Worm (Caenorhabditis elegans) whole organism, midembryonic: ENCODE results near the gene gnrr-2.
A peak's percentile ranks its signal among the peaks of the same experiment; 100 is the strongest.

Experiments used
- T22C8.4 ChIP-seq: fragments of 200-800 bp; sonication (Bioruptor generic); IDR thresholded peaks from 2 replicates; pipeline ENCODE4 v1.3.6; 2022; ENCODE audit warnings: missing genetic modification characterization, missing compliant biosample characterization
- cog-1 ChIP-seq: sonication (generic microtip); optimal IDR thresholded peaks from 2 replicates; lab custom pipeline; 2016; ENCODE audit warnings: missing genetic modification characterization, missing compliant biosample characterization
- flt-1 ChIP-seq: fragments of 200-800 bp; sonication (Bioruptor generic); IDR thresholded peaks from 2 replicates; pipeline ENCODE4 v1.3.6; 2022; ENCODE audit warnings: missing genetic modification characterization, missing compliant biosample characterization
- klf-2 ChIP-seq: fragments of 200-800 bp; sonication (Bioruptor generic); conservative IDR thresholded peaks from 2 replicates; pipeline ENCODE4 v1.3.6; 2022; ENCODE audit warnings: missing genetic modification reagents, missing genetic modification characterization, missing compliant biosample characterization
- med-1 ChIP-seq: sonication (generic microtip); optimal IDR thresholded peaks from 2 replicates; lab custom pipeline; 2017; ENCODE audit warnings: missing genetic modification characterization, mild to moderate bottlenecking, missing compliant biosample characterization, antibody characterized with exemption, missing genetic modification reagents; ENCODE audit not compliant: insufficient read depth
- ref-1 ChIP-seq: fragments of 200-800 bp; sonication (Bioruptor generic); conservative IDR thresholded peaks from 2 replicates; pipeline ENCODE4 v1.3.6; 2022; ENCODE audit warnings: missing genetic modification reagents, missing genetic modification characterization, missing compliant biosample characterization
- tab-1 ChIP-seq: fragments of 200-800 bp; sonication (Bioruptor generic); IDR thresholded peaks from 2 replicates; pipeline ENCODE4 v1.3.6; 2022; ENCODE audit warnings: missing genetic modification characterization, missing compliant biosample characterization
- ztf-23 ChIP-seq: fragments of 200-800 bp; sonication (Bioruptor generic); IDR thresholded peaks from 2 replicates; pipeline ENCODE4 v1.3.6; 2022; ENCODE audit warnings: missing genetic modification reagents, missing genetic modification characterization, missing compliant biosample characterization
- ztf-29 ChIP-seq: fragments of 200-800 bp; sonication (Bioruptor generic); IDR thresholded peaks from 2 replicates; pipeline ENCODE4 v1.3.6; 2022; ENCODE audit warnings: missing genetic modification reagents, missing genetic modification characterization, missing compliant biosample characterization

The gnrr-2 gene

ce11 chrV:14432259-14432658 lies 23.4 kb downstream of the gnrr-2 start, which contains the start of gene egl-1:
egl-1 (minus strand) TSS chrV:14432359.
- no peak for TF ChIP-seq klf-2 (GFP tag; lab: Robert Waterston, UW)

ce11 chrV:14433584-14433983 lies 24.7 kb downstream of the gnrr-2 start:
- TF ChIP-seq flt-1 (GFP tag; lab: Robert Waterston, UW) (no peak), cog-1 (tag; lab: Kevin White, UChicago) (no peak)

ce11 chrV:14436195-14436594 lies 27.3 kb downstream of the gnrr-2 start:
- TF ChIP-seq flt-1 (GFP tag; lab: Robert Waterston, UW), result no peak
- no peak for TF ChIP-seq klf-2 (GFP tag; lab: Robert Waterston, UW)

ce11 chrV:14437355-14437754 lies 28.5 kb downstream of the gnrr-2 start:
- no peak for TF ChIP-seq flt-1 (GFP tag; lab: Robert Waterston, UW)
- no peak for TF ChIP-seq T22C8.4 (GFP tag; lab: Robert Waterston, UW)
- no peak for TF ChIP-seq ztf-29 (GFP tag; lab: Robert Waterston, UW)
- TF ChIP-seq tab-1 (GFP tag; lab: Robert Waterston, UW), result no peak
- TF ChIP-seq cog-1 (tag; lab: Kevin White, UChicago), result no peak
- TF ChIP-seq med-1 (GFP tag; lab: Kevin White, UChicago), result no peak

ce11 chrV:14438099-14438739 lies 29.3 kb downstream of the gnrr-2 start:
- no peak for TF ChIP-seq ref-1 (GFP tag; lab: Robert Waterston, UW)
- TF ChIP-seq T22C8.4 (GFP tag; lab: Robert Waterston, UW), result no peak
- TF ChIP-seq ztf-29 (GFP tag; lab: Robert Waterston, UW), result no peak
- TF ChIP-seq cog-1 (tag; lab: Kevin White, UChicago), result no peak
- TF ChIP-seq ztf-23 (GFP tag; lab: Robert Waterston, UW), result no peak
- TF ChIP-seq tab-1 (GFP tag; lab: Robert Waterston, UW), result no peak
- no peak for TF ChIP-seq klf-2 (GFP tag; lab: Robert Waterston, UW)
- TF ChIP-seq flt-1 (GFP tag; lab: Robert Waterston, UW), result no peak
- TF ChIP-seq med-1 (GFP tag; lab: Kevin White, UChicago), result no peak

- TF ChIP-seq med-1 (GFP tag; lab: Kevin White, UChicago) (no peak), T22C8.4 (GFP tag; lab: Robert Waterston, UW) (no peak), ref-1 (GFP tag; lab: Robert Waterston, UW) (no peak), ztf-29 (GFP tag; lab: Robert Waterston, UW) (no peak), flt-1 (GFP tag; lab: Robert Waterston, UW) (no peak), tab-1 (GFP tag; lab: Robert Waterston, UW) (no peak), ztf-23 (GFP tag; lab: Robert Waterston, UW) (no peak), cog-1 (tag; lab: Kevin White, UChicago) (no peak), klf-2 (GFP tag; lab: Robert Waterston, UW) (no peak)
Observed at ce11 chrV:14439236-14439635, 30.4 kb downstream of the gnrr-2 start.

ce11 chrV:14440841-14441240 lies 32.0 kb downstream of the gnrr-2 start, which contains the start of gene F23B12.4:
F23B12.4 (plus strand) TSS chrV:14441141.
- TF ChIP-seq ztf-29 (GFP tag; lab: Robert Waterston, UW), result no peak
- no peak for TF ChIP-seq T22C8.4 (GFP tag; lab: Robert Waterston, UW)
- TF ChIP-seq med-1 (GFP tag; lab: Kevin White, UChicago), result no peak
- no peak for TF ChIP-seq cog-1 (tag; lab: Kevin White, UChicago)
- no peak for TF ChIP-seq ztf-23 (GFP tag; lab: Robert Waterston, UW)
- no peak for TF ChIP-seq flt-1 (GFP tag; lab: Robert Waterston, UW)
- TF ChIP-seq tab-1 (GFP tag; lab: Robert Waterston, UW), result no peak
- TF ChIP-seq ref-1 (GFP tag; lab: Robert Waterston, UW), result no peak
- TF ChIP-seq klf-2 (GFP tag; lab: Robert Waterston, UW), result no peak

- 0 out of 2 replicates have a peak, but pooled peaks have one; percentile 14 for TF ChIP-seq tab-1 (GFP tag; lab: Robert Waterston, UW)
- peak; percentile 63 for TF ChIP-seq ztf-23 (GFP tag; lab: Robert Waterston, UW)
Observed at ce11 chrV:14443471-14444015, 34.7 kb downstream of the gnrr-2 start.

- TF ChIP-seq ztf-23 (GFP tag; lab: Robert Waterston, UW) (no peak), flt-1 (GFP tag; lab: Robert Waterston, UW) (no peak), cog-1 (tag; lab: Kevin White, UChicago) (no peak), med-1 (GFP tag; lab: Kevin White, UChicago) (no peak), tab-1 (GFP tag; lab: Robert Waterston, UW) (no peak), T22C8.4 (GFP tag; lab: Robert Waterston, UW) (no peak), ref-1 (GFP tag; lab: Robert Waterston, UW) (no peak)
Observed at ce11 chrV:14446453-14446852, 37.6 kb downstream of the gnrr-2 start.

ce11 chrV:14447240-14447763 lies 38.4 kb downstream of the gnrr-2 start, which contains the start of the genes dlat-1 and fntb-1:
dlat-1 (minus strand) TSS chrV:14447290.
fntb-1 (plus strand) TSS chrV:14447651.
- no peak for TF ChIP-seq ztf-23 (GFP tag; lab: Robert Waterston, UW)
- no peak for TF ChIP-seq ref-1 (GFP tag; lab: Robert Waterston, UW)
- no peak for TF ChIP-seq ztf-29 (GFP tag; lab: Robert Waterston, UW)
- no peak for TF ChIP-seq med-1 (GFP tag; lab: Kevin White, UChicago)
- no peak for TF ChIP-seq cog-1 (tag; lab: Kevin White, UChicago)
- no peak for TF ChIP-seq klf-2 (GFP tag; lab: Robert Waterston, UW)
- no peak for TF ChIP-seq tab-1 (GFP tag; lab: Robert Waterston, UW)
- no peak for TF ChIP-seq flt-1 (GFP tag; lab: Robert Waterston, UW)
- TF ChIP-seq T22C8.4 (GFP tag; lab: Robert Waterston, UW), result no peak
